Worm (Caenorhabditis elegans) whole organism, late embryonic: ENCODE measurements around the gene coa-4.
"Not testable (repeated sequence)": the region's sequence is repeated elsewhere in the genome, so short reads cannot be mapped to it uniquely, and the experiment has no call there.

ENCODE experiments used
- F13H6.1 ChIP-seq: sonication (generic microtip); optimal IDR thresholded peaks from 2 replicates; lab custom pipeline; 2016; ENCODE audit warnings: missing genetic modification characterization, missing compliant biosample characterization
- ahr-1 ChIP-seq: sonication (generic microtip); optimal IDR thresholded peaks from 2 replicates; lab custom pipeline; 2016; ENCODE audit warnings: missing genetic modification characterization, missing compliant biosample characterization
- ceh-9 ChIP-seq: sonication (generic microtip); optimal IDR thresholded peaks from 2 replicates; lab custom pipeline; 2016; ENCODE audit warnings: mild to moderate bottlenecking, missing genetic modification characterization, inconsistent platforms, missing compliant biosample characterization
- elt-4 ChIP-seq: sonication (generic microtip); optimal IDR thresholded peaks from 2 replicates; lab custom pipeline; 2016; ENCODE audit warnings: missing genetic modification characterization, missing compliant biosample characterization
- ets-4 ChIP-seq: sonication (generic microtip); optimal IDR thresholded peaks from 2 replicates; lab custom pipeline; 2016; ENCODE audit warnings: missing genetic modification characterization, missing compliant biosample characterization
- eyg-1 ChIP-seq: sonication (generic microtip); optimal IDR thresholded peaks from 2 replicates; lab custom pipeline; 2016; ENCODE audit warnings: missing genotype, missing genetic modification characterization, missing compliant biosample characterization
- nfya-1 ChIP-seq: sonication (generic microtip); optimal IDR thresholded peaks from 2 replicates; lab custom pipeline; 2017; ENCODE audit warnings: missing genetic modification characterization, mild to moderate bottlenecking, missing compliant biosample characterization, antibody characterized with exemption, moderate library complexity
- nhr-11 ChIP-seq: fragments of 150-350 bp; optimal IDR thresholded peaks from 2 replicates; lab custom pipeline; 2014; ENCODE audit warnings: missing biosample characterization, missing genetic modification characterization
- pag-3 ChIP-seq: sonication (generic microtip); optimal IDR thresholded peaks from 2 replicates; lab custom pipeline; 2016; ENCODE audit warnings: missing compliant biosample characterization, missing genetic modification characterization, borderline replicate concordance
- pha-4 ChIP-seq: fragments of 150-350 bp; optimal IDR thresholded peaks from 2 replicates; lab custom pipeline; 2018; ENCODE audit warnings: missing biosample characterization, missing genetic modification reagents, missing genetic modification characterization
- sox-2 ChIP-seq: fragments of 200-800 bp; sonication (Bioruptor generic); IDR thresholded peaks from 2 replicates; pipeline ENCODE4 v1.3.6; 2022; ENCODE audit warnings: missing genetic modification reagents, missing genetic modification characterization, missing compliant biosample characterization
- tbx-2 ChIP-seq: sonication (generic microtip); optimal IDR thresholded peaks from 2 replicates; lab custom pipeline; 2016; ENCODE audit warnings: missing genetic modification characterization, missing compliant biosample characterization
- tbx-7 ChIP-seq: sonication (generic microtip); optimal IDR thresholded peaks from 2 replicates; lab custom pipeline; 2016; ENCODE audit warnings: missing genotype, missing genetic modification characterization, missing compliant biosample characterization

DNA sequence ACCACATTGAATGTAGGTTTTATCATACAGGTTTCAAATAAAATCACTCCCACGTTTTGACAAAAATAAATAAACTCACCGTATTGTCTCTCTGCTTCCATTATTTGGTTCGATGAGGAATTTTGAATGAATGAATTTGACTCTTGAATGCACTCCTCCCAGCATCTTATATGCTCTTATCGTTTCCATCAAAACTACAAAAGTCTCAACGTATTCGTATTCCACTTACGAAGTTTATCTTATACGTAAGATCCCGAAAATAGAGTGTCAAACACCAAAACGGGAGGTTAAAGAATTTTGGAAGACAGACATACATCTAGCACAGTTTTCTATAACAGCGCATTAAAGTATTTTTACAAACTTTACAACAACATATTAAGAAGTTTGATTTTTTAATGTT is 41.6 kb downstream of the coa-4 start, which contains the start of gene nhr-264:
- TF ChIP-seq sox-2 (GFP tag; lab: Robert Waterston, UW); eyg-1; pag-3 (tag; lab: Kevin White, UChicago); ahr-1 (tag; lab: Kevin White, UChicago); pha-4 (tag; lab: Kevin White, UChicago); F13H6.1; tbx-7 (tag; lab: Kevin White, UChicago); elt-4 (tag; lab: Kevin White, UChicago); ets-4 (tag; lab: Kevin White, UChicago); tbx-2 (tag; lab: Kevin White, UChicago); ceh-9 (tag; lab: Kevin White, UChicago); nhr-11 (tag; lab: Kevin White, UChicago); nfya-1 (tag; lab: Kevin White, UChicago): not testable (repeated sequence)
